Fruit fly (Drosophila melanogaster) whole organism, embryonic: Measurements from ENCODE around the gene Dhdds.
A peak's percentile ranks its signal among the peaks of the same experiment; 100 is the strongest.

Source experiments
- Antp ChIP-seq: fragments of 200-800 bp; sonication (Bioruptor generic); optimal IDR thresholded peaks from 3 replicates; lab custom pipeline; 2016; ENCODE audit warnings: missing biosample characterization, missing genetic modification characterization
- Awh ChIP-seq: fragments of 200-800 bp; sonication (Bioruptor generic); IDR thresholded peaks from 2 replicates; pipeline ENCODE4, ENCODE4 v1.3.6; 2022; ENCODE audit warnings: missing biosample characterization, missing genetic modification characterization
- BEAF-32 ChIP-seq: fragments of 200-800 bp; sonication (Bioruptor generic); optimal IDR thresholded peaks from 3 replicates; lab custom pipeline; 2017; ENCODE audit warnings: missing biosample characterization, missing genetic modification characterization, mild to moderate bottlenecking, moderate library complexity, missing genetic modification reagents
- CG10565 ChIP-seq: fragments of 200-800 bp; sonication (Bioruptor generic); optimal IDR thresholded peaks from 3 replicates; lab custom pipeline; 2016; ENCODE audit warnings: missing biosample characterization, mild to moderate bottlenecking, missing genetic modification characterization
- CG11695 ChIP-seq: fragments of 200-800 bp; sonication (Bioruptor generic); IDR thresholded peaks from 3 replicates; pipeline ENCODE4 v1.3.6; 2022; ENCODE audit warnings: missing biosample characterization, missing genetic modification characterization
- CG11723 ChIP-seq: fragments of 200-800 bp; sonication (Bioruptor generic); optimal IDR thresholded peaks from 2 replicates; lab custom pipeline; 2017; ENCODE audit warnings: missing biosample characterization, mild to moderate bottlenecking, missing genetic modification characterization
- CG12299 ChIP-seq: fragments of 200-800 bp; sonication (Bioruptor generic); optimal IDR thresholded peaks from 2 replicates; lab custom pipeline; 2018; ENCODE audit warnings: missing biosample characterization, mild to moderate bottlenecking, missing genetic modification characterization
- CG12391 ChIP-seq: fragments of 200-800 bp; sonication (Bioruptor generic); optimal IDR thresholded peaks from 3 replicates; lab custom pipeline; 2018; ENCODE audit warnings: missing biosample characterization, mild to moderate bottlenecking, missing genetic modification characterization, moderate library complexity
- CG14050 ChIP-seq: fragments of 200-800 bp; sonication (Bioruptor generic); IDR thresholded peaks from 3 replicates; pipeline ENCODE4 v1.3.6; 2022; ENCODE audit warnings: missing biosample characterization, missing genetic modification characterization
- CG15269 ChIP-seq: fragments of 200-800 bp; sonication (Bioruptor generic); optimal IDR thresholded peaks from 2 replicates; lab custom pipeline; 2018; ENCODE audit warnings: missing biosample characterization, mild to moderate bottlenecking, missing genetic modification characterization, moderate library complexity
- CG15479 ChIP-seq: fragments of 200-800 bp; sonication (Bioruptor generic); optimal IDR thresholded peaks from 3 replicates; lab custom pipeline; 2019; ENCODE audit warnings: missing biosample characterization, mild to moderate bottlenecking, missing genetic modification characterization, moderate library complexity
- CG15601 ChIP-seq: fragments of 200-800 bp; sonication (Bioruptor generic); optimal IDR thresholded peaks from 3 replicates; lab custom pipeline; 2019; ENCODE audit warnings: missing biosample characterization, mild to moderate bottlenecking, missing genetic modification characterization, moderate library complexity
- CG17186 ChIP-seq: fragments of 200-800 bp; sonication (Bioruptor generic); optimal IDR thresholded peaks from 3 replicates; lab custom pipeline; 2017; ENCODE audit warnings: missing biosample characterization, missing genetic modification reagents, missing genetic modification characterization
- CG1792 ChIP-seq: fragments of 200-800 bp; sonication (Bioruptor generic); optimal IDR thresholded peaks from 2 replicates; lab custom pipeline; 2016; ENCODE audit warnings: missing biosample characterization, missing genetic modification characterization
- CG18476 ChIP-seq: fragments of 200-800 bp; sonication (Bioruptor generic); optimal IDR thresholded peaks from 2 replicates; lab custom pipeline; 2016; ENCODE audit warnings: missing biosample characterization, mild to moderate bottlenecking, missing genetic modification characterization
- CG2120 ChIP-seq: fragments of 200-800 bp; sonication (Bioruptor generic); optimal IDR thresholded peaks from 3 replicates; lab custom pipeline; 2016; ENCODE audit warnings: missing biosample characterization, missing genetic modification characterization
- CG2199 ChIP-seq: fragments of 200-800 bp; sonication (Bioruptor generic); IDR thresholded peaks from 3 replicates; pipeline ENCODE4 v1.3.6; 2022; ENCODE audit warnings: missing biosample characterization, missing genetic modification characterization
- CG2712 ChIP-seq: fragments of 200-800 bp; optimal IDR thresholded peaks from 3 replicates; lab custom pipeline; 2019; ENCODE audit warnings: missing biosample characterization, mild to moderate bottlenecking, missing genetic modification characterization, moderate library complexity
- CG4282 ChIP-seq: fragments of 200-800 bp; sonication (Bioruptor generic); optimal IDR thresholded peaks from 2 replicates; lab custom pipeline; 2016; ENCODE audit warnings: missing biosample characterization, missing genetic modification characterization
- CG4328 ChIP-seq: fragments of 200-800 bp; sonication (Bioruptor generic); optimal IDR thresholded peaks from 3 replicates; lab custom pipeline; 2017; ENCODE audit warnings: missing biosample characterization, missing genetic modification reagents, missing genetic modification characterization
- CG6765 ChIP-seq: fragments of 200-800 bp; sonication (Bioruptor generic); optimal IDR thresholded peaks from 3 replicates; lab custom pipeline; 2017; ENCODE audit warnings: missing biosample characterization, mild to moderate bottlenecking, missing genetic modification characterization
- CG7963 ChIP-seq: fragments of 200-800 bp; sonication (Bioruptor generic); IDR thresholded peaks from 3 replicates; pipeline ENCODE4 v1.3.6; 2022; ENCODE audit warnings: missing biosample characterization, missing genetic modification characterization; ENCODE audit not compliant: partially characterized antibody
- CG9727 ChIP-seq: fragments of 200-800 bp; sonication (Bioruptor generic); optimal IDR thresholded peaks from 3 replicates; lab custom pipeline; 2017; ENCODE audit warnings: missing biosample characterization, mild to moderate bottlenecking, missing genetic modification characterization
- Doc3 ChIP-seq: fragments of 200-800 bp; sonication (Bioruptor generic); IDR thresholded peaks from 3 replicates; pipeline ENCODE4 v1.3.6; 2022; ENCODE audit warnings: missing biosample characterization, missing genetic modification characterization; ENCODE audit not compliant: partially characterized antibody
- Jarid2 ChIP-seq: fragments of 200-800 bp; sonication (Bioruptor generic); optimal IDR thresholded peaks from 3 replicates; lab custom pipeline; 2017; ENCODE audit warnings: mild to moderate bottlenecking, missing biosample characterization, missing genetic modification reagents, missing genetic modification characterization
- MESR4 ChIP-seq: fragments of 200-800 bp; sonication (Bioruptor generic); optimal IDR thresholded peaks from 2 replicates; lab custom pipeline; 2018; ENCODE audit warnings: missing biosample characterization, mild to moderate bottlenecking, missing genetic modification characterization, moderate library complexity
- Meics ChIP-seq: fragments of 200-800 bp; sonication (Bioruptor generic); optimal IDR thresholded peaks from 2 replicates; lab custom pipeline; 2017; ENCODE audit warnings: missing biosample characterization, mild to moderate bottlenecking, missing genetic modification characterization
- Nf-YA ChIP-seq: fragments of 200-800 bp; sonication (Bioruptor generic); IDR thresholded peaks from 2 replicates; pipeline ENCODE4 v1.3.6; 2022; ENCODE audit warnings: missing biosample characterization, missing genetic modification characterization
- Side ChIP-seq: fragments of 200-800 bp; sonication (Bioruptor generic); optimal IDR thresholded peaks from 2 replicates; lab custom pipeline; 2016; ENCODE audit warnings: missing biosample characterization, missing genetic modification characterization
- Ssrp ChIP-seq: fragments of 200-800 bp; sonication (Bioruptor generic); optimal IDR thresholded peaks from 2 replicates; lab custom pipeline; 2018; ENCODE audit warnings: missing biosample characterization, mild to moderate bottlenecking, missing genetic modification characterization, moderate library complexity
- Tbp ChIP-seq: fragments of >200 bp; optimal IDR thresholded peaks from 2 replicates; lab custom pipeline; 2018; ENCODE audit warnings: missing biosample characterization, missing genetic modification characterization
- Xrp1 ChIP-seq: fragments of 200-800 bp; sonication (Bioruptor generic); IDR thresholded peaks from 2 replicates; pipeline ENCODE4 v1.3.6; 2022; ENCODE audit warnings: missing biosample characterization, missing genetic modification characterization
- abd-A ChIP-seq: fragments of 200-800 bp; sonication (Bioruptor generic); optimal IDR thresholded peaks from 3 replicates; lab custom pipeline; 2019; ENCODE audit warnings: missing biosample characterization, mild to moderate bottlenecking, missing genetic modification characterization, moderate library complexity
- cg ChIP-seq: fragments of 200-800 bp; sonication (Bioruptor generic); optimal IDR thresholded peaks from 3 replicates; lab custom pipeline; 2019; ENCODE audit warnings: missing biosample characterization, mild to moderate bottlenecking, missing genetic modification characterization, moderate library complexity
- corto ChIP-seq: fragments of 200-800 bp; sonication (Bioruptor generic); optimal IDR thresholded peaks from 2 replicates; lab custom pipeline; 2016; ENCODE audit warnings: missing biosample characterization, mild to moderate bottlenecking, missing genetic modification characterization, moderate library complexity
- croc ChIP-seq: fragments of 200-800 bp; sonication (Bioruptor generic); conservative IDR thresholded peaks from 3 replicates; pipeline ENCODE4 v1.3.6; 2022; ENCODE audit warnings: missing biosample characterization, missing genetic modification characterization
- dati ChIP-seq: fragments of 200-800 bp; sonication (Bioruptor generic); IDR thresholded peaks from 2 replicates; pipeline ENCODE4 v1.3.6; 2022; ENCODE audit warnings: missing biosample characterization, missing genetic modification characterization
- esg ChIP-seq: fragments of 200-800 bp; sonication (Bioruptor generic); conservative IDR thresholded peaks from 2 replicates; pipeline ENCODE4 v1.3.6; 2022; ENCODE audit warnings: missing biosample characterization, missing genetic modification characterization
- eyg ChIP-seq: fragments of 200-800 bp; sonication (Bioruptor generic); optimal IDR thresholded peaks from 3 replicates; lab custom pipeline; 2016; ENCODE audit warnings: missing biosample characterization, missing genetic modification characterization
- fd64A ChIP-seq: fragments of 200-800 bp; sonication (Bioruptor generic); optimal IDR thresholded peaks from 3 replicates; lab custom pipeline; 2018; ENCODE audit warnings: missing biosample characterization, mild to moderate bottlenecking, missing genetic modification characterization
- ftz-f1 ChIP-seq: fragments of 200-800 bp; sonication (Bioruptor generic); optimal IDR thresholded peaks from 2 replicates; lab custom pipeline; 2016; ENCODE audit warnings: missing biosample characterization, missing genetic modification characterization
- maf-S ChIP-seq: fragments of 200-800 bp; sonication (Bioruptor generic); optimal IDR thresholded peaks from 2 replicates; lab custom pipeline; 2016; ENCODE audit warnings: missing biosample characterization, missing genetic modification characterization
- pros ChIP-seq: fragments of 200-800 bp; sonication (Bioruptor generic); optimal IDR thresholded peaks from 3 replicates; lab custom pipeline; 2019; ENCODE audit warnings: missing biosample characterization, mild to moderate bottlenecking, missing genetic modification characterization, moderate library complexity
- ranshi ChIP-seq: fragments of 200-800 bp; sonication (Bioruptor generic); IDR thresholded peaks from 2 replicates; pipeline ENCODE4 v1.3.6; 2022; ENCODE audit warnings: missing biosample characterization, missing genetic modification characterization
- seq ChIP-seq: fragments of 200-800 bp; sonication (Bioruptor generic); IDR thresholded peaks from 2 replicates; pipeline ENCODE4 v1.3.6; 2022; ENCODE audit warnings: missing biosample characterization, missing genetic modification characterization
- sug ChIP-seq: fragments of 200-800 bp; optimal IDR thresholded peaks from 2 replicates; lab custom pipeline; 2019; ENCODE audit warnings: missing biosample characterization, mild to moderate bottlenecking, missing genetic modification characterization, moderate library complexity
- wor ChIP-seq: fragments of 200-800 bp; sonication (Bioruptor generic); IDR thresholded peaks from 2 replicates; pipeline ENCODE4 v1.3.6; 2022; ENCODE audit warnings: missing biosample characterization, missing genetic modification characterization
- z ChIP-seq: fragments of 200-800 bp; sonication (Bioruptor generic); IDR thresholded peaks from 3 replicates; pipeline ENCODE4 v1.3.6; 2022; ENCODE audit warnings: missing biosample characterization, missing genetic modification characterization

Gene Dhdds

DNA sequence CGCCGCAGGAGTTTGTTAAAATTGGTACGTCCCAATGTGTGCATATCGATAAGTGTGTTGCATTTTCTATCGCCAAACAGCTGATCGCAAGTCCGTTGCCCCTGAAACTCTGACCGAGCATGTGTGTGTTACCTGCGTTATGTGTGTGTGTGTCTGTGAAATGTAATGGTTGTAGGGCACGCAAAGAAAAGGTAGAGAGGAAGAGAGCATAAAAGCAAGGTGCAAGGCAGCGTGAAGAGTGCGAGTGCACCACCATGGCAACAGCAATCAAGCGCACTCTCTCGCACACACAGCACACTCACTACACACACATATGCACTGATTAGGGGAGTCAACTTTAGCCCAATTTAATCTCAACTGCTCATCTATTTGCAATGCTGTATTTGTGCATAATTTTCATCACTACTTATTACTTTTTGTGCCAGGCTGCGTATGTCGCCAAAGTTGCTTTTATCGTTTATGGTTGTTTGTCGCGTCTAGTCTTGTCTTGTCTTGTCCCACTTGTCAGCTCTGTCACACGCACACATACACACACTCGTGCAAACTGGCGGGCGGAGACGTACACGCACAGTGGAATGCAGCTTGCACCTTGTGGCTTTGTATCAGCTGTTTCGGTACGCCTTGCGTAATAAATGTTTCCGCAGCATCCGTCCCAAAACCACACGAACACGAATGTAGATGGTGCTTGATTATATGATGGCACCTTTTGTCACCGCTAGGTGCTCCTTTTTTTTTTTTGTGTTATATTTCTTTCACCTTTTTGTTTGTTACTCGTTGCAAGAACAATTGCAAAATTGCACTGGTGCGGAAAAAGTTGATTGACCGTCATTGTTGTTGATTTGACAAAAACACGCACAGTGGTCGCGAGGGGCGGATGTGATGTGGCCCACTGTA lies 4.7 kb upstream of the Dhdds start (continued):
- peak; percentile 73 for TF ChIP-seq CG11723
- peak; percentile 83 for TF ChIP-seq CG12391 (tag; lab: Kevin White, UChicago)
- peak; percentile 68 for TF ChIP-seq Meics (GFP tag; lab: Kevin White, UChicago)
- TF ChIP-seq CG15479 (GFP tag; lab: Kevin White, UChicago), result peak; percentile 94
- peak; percentile 36; the same call in 1 of the 2 replicates for TF ChIP-seq dati (GFP tag; lab: Robert Waterston, UW)
- TF ChIP-seq CG12299 (tag; lab: Kevin White, UChicago), result peak; percentile 35
- TF ChIP-seq CG1792 (GFP tag; lab: Kevin White, UChicago), result peak; percentile 80
- no peak for TF ChIP-seq CG6765 (GFP tag; lab: Kevin White, UChicago)
- TF ChIP-seq cg (GFP tag; lab: Kevin White, UChicago), result peak; percentile 95
- no peak for TF ChIP-seq z (GFP tag; lab: Robert Waterston, UW)
- TF ChIP-seq Side (GFP tag; lab: Kevin White, UChicago), result peak; percentile 82
- TF ChIP-seq Doc3, result no peak
- TF ChIP-seq CG7963, result no peak
- peak; percentile 54 for TF ChIP-seq CG17186 (GFP tag; lab: Kevin White, UChicago)
- no peak for TF ChIP-seq ftz-f1
- TF ChIP-seq wor (GFP tag; lab: Robert Waterston, UW), result peak; percentile 83
- TF ChIP-seq CG14050 (GFP tag; lab: Robert Waterston, UW), result peak; percentile 38; the same call in 1 of the 3 replicates
- TF ChIP-seq CG11695 (GFP tag; lab: Robert Waterston, UW), result peak; percentile 78
- no peak for TF ChIP-seq MESR4 (GFP tag; lab: Kevin White, UChicago)
- peak; percentile 55 for TF ChIP-seq CG2120
- TF ChIP-seq CG4282 (GFP tag; lab: Kevin White, UChicago), result peak; percentile 80
- peak; percentile 35 for TF ChIP-seq CG10565 (GFP tag; lab: Kevin White, UChicago)
- peak; percentile 89 for TF ChIP-seq CG9727 (GFP tag; lab: Kevin White, UChicago)
- TF ChIP-seq CG18476 (GFP tag; lab: Kevin White, UChicago), result peak; percentile 66
- peak; percentile 76 for TF ChIP-seq CG15269 (tag; lab: Kevin White, UChicago)
- peak; percentile 80 for TF ChIP-seq Xrp1 (GFP tag; lab: Robert Waterston, UW)
- peak; percentile 79 for TF ChIP-seq Antp
- TF ChIP-seq Jarid2, result peak; percentile 4
- peak; percentile 75 for TF ChIP-seq pros (GFP tag; lab: Kevin White, UChicago)
- TF ChIP-seq Awh (GFP tag; lab: Robert Waterston, UW), result peak; percentile 70; the same call in 1 of the 2 replicates
- peak; percentile 86 for TF ChIP-seq croc (GFP tag; lab: Robert Waterston, UW)
- peak; percentile 57 for TF ChIP-seq seq (GFP tag; lab: Robert Waterston, UW)
- peak; percentile 38 for TF ChIP-seq fd64A (GFP tag; lab: Kevin White, UChicago)
- peak; percentile 20; the same call in 1 of the 2 replicates for TF ChIP-seq Nf-YA (GFP tag; lab: Robert Waterston, UW)
- no peak for TF ChIP-seq abd-A
- TF ChIP-seq Tbp (GFP tag; lab: Kevin White, UChicago), result no peak
- peak; percentile 80 for TF ChIP-seq CG4328 (GFP tag; lab: Kevin White, UChicago)
- peak; percentile 57 for TF ChIP-seq maf-S (GFP tag; lab: Kevin White, UChicago)
- no peak for TF ChIP-seq CG2199 (GFP tag; lab: Robert Waterston, UW)
- TF ChIP-seq BEAF-32 (GFP tag; lab: Kevin White, UChicago), result peak; percentile 12
- peak; percentile 89 for TF ChIP-seq CG2712 (tag; lab: Kevin White, UChicago)
- TF ChIP-seq ranshi (GFP tag; lab: Robert Waterston, UW), result no peak; the same call in 1 of the 2 replicates
- no peak for TF ChIP-seq corto (GFP tag; lab: Kevin White, UChicago)
- peak; percentile 76 for TF ChIP-seq esg (GFP tag; lab: Robert Waterston, UW)
- peak; percentile 42 for TF ChIP-seq sug
- peak; percentile 57 for TF ChIP-seq CG15601
- peak; percentile 71 for TF ChIP-seq eyg (GFP tag; lab: Kevin White, UChicago)
- TF ChIP-seq Ssrp, result peak; percentile 88
